Fruit fly (Drosophila melanogaster): ENCODE measurements around the gene Bsg.

dm6 chr2L:8091908-8092307 lies 8.7 kb downstream of the Bsg start:
- TF ChIP-seq pan (optimal IDR thresholded peaks at IDR 0.05): no peak
- TF ChIP-seq psq (GFP tag; optimal IDR thresholded peaks at IDR 0.05): no peak
- no peak for TF ChIP-seq dl (GFP tag; optimal IDR thresholded peaks at IDR 0.05; ENCODE audit: insufficient read depth in 1 of 2, partially characterized antibody in 2 of 2)
- no peak for TF ChIP-seq CG9705 (GFP tag; optimal IDR thresholded peaks at IDR 0.05)
- no peak for TF ChIP-seq sv (GFP tag; optimal IDR thresholded peaks at IDR 0.05)
- TF ChIP-seq Dfd (GFP tag; optimal IDR thresholded peaks at IDR 0.05): no peak
- TF ChIP-seq Hnf4 (GFP tag; optimal IDR thresholded peaks at IDR 0.05): no peak

All from whole organism, wandering third instar larva.